Worm (Caenorhabditis elegans): Measurements from ENCODE around the gene clec-35.

- TF ChIP-seq nhr-11 (tag; optimal IDR thresholded peaks at IDR 0.05) (no peak), lin-39 (tag; optimal IDR thresholded peaks at IDR 0.05) (no peak), mbf-1 (tag; optimal IDR thresholded peaks at IDR 0.05) (no peak), ZK546.5 (tag; optimal IDR thresholded peaks at IDR 0.05) (no peak), lin-11 (tag; optimal IDR thresholded peaks at IDR 0.05) (no peak), C34F6.9 (tag; optimal IDR thresholded peaks at IDR 0.05) (no peak), nhr-129 (tag; optimal IDR thresholded peaks at IDR 0.05) (no peak), gmeb-1 (tag; optimal IDR thresholded peaks at IDR 0.05) (no peak)
These were observed 26.4 kb downstream of the clec-35 start, which contains the start of gene srh-216 for ce11 chrV:16827485-16827884.

All from whole organism, L2 larva.